Worm (Caenorhabditis elegans): ENCODE results near the gene nspe-7.

DNA sequence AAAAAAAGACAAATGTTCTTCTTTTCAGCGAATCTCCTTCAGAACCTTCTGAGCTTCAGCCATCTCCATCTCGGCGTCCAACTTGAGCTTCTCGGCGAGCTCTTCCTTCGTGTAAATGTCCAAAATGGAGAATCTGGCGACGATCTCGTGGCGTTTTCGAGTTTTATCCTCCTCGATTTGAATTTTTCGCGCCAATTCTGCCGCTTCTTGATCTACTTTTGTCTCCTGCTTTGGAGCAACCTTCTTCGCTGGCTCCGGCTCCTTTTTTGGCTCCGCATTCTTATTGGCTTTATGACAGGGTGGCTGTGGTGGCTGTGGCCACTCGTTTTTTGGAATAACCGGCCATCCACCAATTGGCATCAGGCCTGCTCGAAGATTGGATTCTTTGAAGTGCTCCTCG is 46.3 kb downstream of the nspe-7 start:
- no peak for TF ChIP-seq hlh-26 (GFP tag; conservative IDR thresholded peaks at IDR 0.05)
- no peak for TF ChIP-seq nhr-90 (tag; optimal IDR thresholded peaks at IDR 0.05)
- no peak for TF ChIP-seq hmg-1.2 (GFP tag; IDR thresholded peaks at IDR 0.05)
- no peak for TF ChIP-seq nfya-1 (tag; optimal IDR thresholded peaks at IDR 0.05; ENCODE audit: borderline replicate concordance, insufficient read depth)
